Worm (Caenorhabditis elegans): ENCODE data around the gene Y9C2UA.1.

Gene Y9C2UA.1

ce11 chrII:9167730-9168129, 28.3 kb downstream of the Y9C2UA.1 start, which contains the start of gene T23G7.3:
TSS of gene T23G7.3 (minus strand) at chrII:9167830.
- TF ChIP-seq zip-2 (tag; optimal IDR thresholded peaks at IDR 0.05) (no peak), snpc-4 (tag; optimal IDR thresholded peaks at IDR 0.05) (no peak), nhr-10 (tag; optimal IDR thresholded peaks at IDR 0.05) (no peak), unc-39 (tag; optimal IDR thresholded peaks at IDR 0.05) (no peak), unc-130 (GFP tag; optimal IDR thresholded peaks at IDR 0.05) (no peak), F44E2.7 (GFP tag; IDR thresholded peaks at IDR 0.05) (no peak), dmd-9 (GFP tag; IDR thresholded peaks at IDR 0.05) (no peak), lin-15B (tag; optimal IDR thresholded peaks at IDR 0.05) (no peak), zag-1 (tag; optimal IDR thresholded peaks at IDR 0.05) (no peak), dmd-6 (GFP tag; IDR thresholded peaks at IDR 0.05) (no peak), fos-1 (tag; optimal IDR thresholded peaks at IDR 0.05) (no peak), ceh-82 (tag; optimal IDR thresholded peaks at IDR 0.05) (no peak), Y48G9A.11 (GFP tag; IDR thresholded peaks at IDR 0.05) (no peak), ceh-20 (GFP tag; IDR thresholded peaks at IDR 0.05) (no peak)

ce11 chrII:9169450-9169960, 30.1 kb downstream of the Y9C2UA.1 start, which contains the start of gene dpl-1:
TSS of gene dpl-1 (plus strand) at chrII:9169910.
- TF ChIP-seq mes-2 (tag; optimal IDR thresholded peaks at IDR 0.05; ENCODE audit: poor library complexity, severe bottlenecking) (peak; percentile 68), daf-16 (GFP tag; optimal IDR thresholded peaks at IDR 0.05) (no peak), daf-16 (tag; optimal IDR thresholded peaks at IDR 0.05) (peak; percentile 43), F26F4.8 (GFP tag; conservative IDR thresholded peaks at IDR 0.05) (no peak), zfp-2 (tag; optimal IDR thresholded peaks at IDR 0.05) (no peak), ztf-7 (tag; optimal IDR thresholded peaks at IDR 0.05) (peak; percentile 21), T20F7.1 (GFP tag; optimal IDR thresholded peaks at IDR 0.05) (peak; percentile 96), lsy-2 (tag; optimal IDR thresholded peaks at IDR 0.05) (peak in 1 of 2 experiments; percentile 68), nhr-6 (tag; optimal IDR thresholded peaks at IDR 0.05) (peak; percentile 22), unc-39 (tag; optimal IDR thresholded peaks at IDR 0.05) (no peak), aha-1 (tag) (peak; percentile 93), attf-4 (tag; optimal IDR thresholded peaks at IDR 0.05) (no peak), lin-38 (GFP tag; IDR thresholded peaks at IDR 0.05) (0 out of 2 replicates have a peak, but pooled peaks have one; percentile 24), hif-1 (tag; optimal IDR thresholded peaks at IDR 0.05) (peak in 1 of 2 experiments; percentile 2)

ce11 chrII:9170048-9170447, 30.6 kb downstream of the Y9C2UA.1 start:
- TF ChIP-seq lin-1 (GFP tag; IDR thresholded peaks at IDR 0.05) = no peak
- peak; percentile 98 for TF ChIP-seq aha-1 (tag)
- TF ChIP-seq mep-1 (tag; optimal IDR thresholded peaks at IDR 0.05) = peak; percentile 15

- TF ChIP-seq mep-1 (tag; optimal IDR thresholded peaks at IDR 0.05) (peak; percentile 15), aly-2 (tag; optimal IDR thresholded peaks at IDR 0.05) (no peak), aha-1 (tag) (peak; percentile 99)
Measured at ce11 chrII:9170851-9171250, 31.4 kb downstream of the Y9C2UA.1 start.

- TF ChIP-seq unc-39 (tag; optimal IDR thresholded peaks at IDR 0.05) = no peak
- TF ChIP-seq unc-62 (GFP tag; optimal IDR thresholded peaks at IDR 0.05 in 1 of 2) = peak in 1 of 2 experiments; percentile 89
- no peak for TF ChIP-seq unc-62 (tag; optimal IDR thresholded peaks at IDR 0.05)
- no peak for TF ChIP-seq F26F4.8 (GFP tag; conservative IDR thresholded peaks at IDR 0.05)
- no peak for TF ChIP-seq spr-1 (tag; optimal IDR thresholded peaks at IDR 0.05)
- peak; percentile 98 for TF ChIP-seq aha-1 (tag)
- no peak for TF ChIP-seq lin-13 (GFP tag; optimal IDR thresholded peaks at IDR 0.05)
Measured at ce11 chrII:9171466-9172187, 32.2 kb downstream of the Y9C2UA.1 start.
